Fruit fly (Drosophila melanogaster): ENCODE measurements around the gene CG11262.
A peak's percentile ranks its signal among the peaks of the same experiment; 100 is the strongest.

CG11262 gene

DNA sequence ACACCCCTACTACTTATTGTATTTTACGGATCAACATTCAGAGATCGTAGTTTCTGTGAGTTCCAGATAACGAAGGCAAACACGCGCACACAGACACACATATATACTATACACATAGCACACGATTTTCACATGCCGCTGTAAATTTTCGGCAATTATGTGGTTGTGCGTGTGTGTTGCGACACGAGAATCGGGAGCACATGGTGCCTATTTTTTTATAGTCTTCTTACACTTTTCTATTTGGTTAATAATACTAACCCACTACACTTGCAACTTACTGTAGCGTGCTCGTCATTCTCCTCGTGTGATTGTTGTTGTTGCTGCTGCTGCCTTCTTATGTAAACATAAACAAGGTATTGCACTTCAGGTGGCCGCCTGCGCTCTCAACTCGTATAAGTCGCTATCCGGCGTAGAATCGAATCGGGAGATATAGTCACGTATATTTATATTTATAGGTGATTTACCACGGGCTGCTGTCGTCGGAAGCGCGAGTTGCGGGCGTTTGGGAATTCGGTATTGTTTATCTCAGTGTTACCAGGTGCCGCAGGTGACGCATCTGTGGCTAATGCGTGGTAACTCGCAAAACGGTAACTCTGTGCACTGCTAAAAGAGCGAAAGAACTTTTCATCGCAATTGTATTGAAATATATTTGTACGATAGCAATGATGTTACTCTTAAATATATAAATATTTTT is 27.4 kb downstream of the CG11262 start, which contains the start of gene Adk2:
TSS of gene Adk2 (minus strand) at position 529 of the 694 bp plus-strand sequence.
- TF ChIP-seq CG8478 (optimal IDR thresholded peaks at IDR 0.05): no peak
- no peak for TF ChIP-seq CTCF (optimal IDR thresholded peaks at IDR 0.05)

DNA sequence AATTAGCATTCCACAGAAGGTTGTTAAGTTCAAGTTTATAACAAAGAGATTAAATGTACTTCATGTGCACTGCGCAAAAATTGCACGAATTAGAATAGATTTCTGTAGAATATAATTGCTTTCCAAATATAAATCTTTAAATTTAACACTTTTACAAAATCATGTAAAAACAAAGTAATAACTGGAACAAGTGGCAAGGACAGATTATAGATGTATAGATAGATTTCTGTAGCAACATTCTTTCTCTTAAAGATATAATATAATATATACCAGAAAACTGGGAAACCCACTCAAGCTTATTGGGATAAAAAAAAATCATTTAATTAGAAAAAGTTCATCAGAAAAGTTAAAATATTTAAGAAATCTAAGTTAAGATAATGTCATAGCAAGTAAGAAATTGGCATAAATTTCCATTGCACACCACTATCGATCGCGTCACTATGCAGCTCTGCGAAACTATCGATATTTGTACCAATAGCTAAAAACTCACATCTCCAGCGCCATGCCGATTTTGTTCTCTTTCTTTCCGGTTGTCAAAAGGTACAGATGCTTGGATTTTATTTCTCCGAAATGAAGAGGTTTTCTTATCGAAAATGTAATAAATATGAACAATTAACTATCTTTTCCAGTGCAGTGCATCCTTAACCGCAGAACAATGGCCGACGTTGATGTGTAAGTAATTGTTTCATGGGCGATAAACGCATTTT is 28.1 kb downstream of the CG11262 start, which contains the start of gene RpS12:
TSS of gene RpS12 (plus strand) at position 499 of the 707 bp plus-strand sequence.
- no peak for TF ChIP-seq CG8478 (optimal IDR thresholded peaks at IDR 0.05)
- TF ChIP-seq CTCF (optimal IDR thresholded peaks at IDR 0.05): no peak

DNA sequence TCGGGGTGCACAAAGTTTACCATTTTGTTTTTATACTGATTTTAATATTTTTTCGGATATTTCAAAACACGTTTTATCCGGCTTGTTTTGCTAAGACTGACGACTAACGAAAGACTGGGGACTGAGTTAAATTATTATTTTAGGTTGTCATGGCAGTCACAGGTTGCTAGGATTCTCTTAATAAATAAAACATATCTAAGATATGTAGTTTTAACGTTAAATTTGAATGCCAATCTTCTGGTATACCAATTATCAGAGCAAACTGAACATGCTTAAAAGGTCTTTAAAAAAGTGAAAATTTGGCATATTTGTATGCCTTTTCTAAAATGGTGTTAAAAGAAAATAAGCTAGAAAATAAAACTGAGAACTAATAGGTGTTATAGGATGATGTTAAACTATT is 31.4 kb downstream of the CG11262 start, which contains the start of gene Zmynd10:
TSS of gene Zmynd10 (minus strand) at position 101 of the 400 bp plus-strand sequence.
- TF ChIP-seq CG8478 (optimal IDR thresholded peaks at IDR 0.05): no peak
- TF ChIP-seq CTCF (optimal IDR thresholded peaks at IDR 0.05): no peak

DNA sequence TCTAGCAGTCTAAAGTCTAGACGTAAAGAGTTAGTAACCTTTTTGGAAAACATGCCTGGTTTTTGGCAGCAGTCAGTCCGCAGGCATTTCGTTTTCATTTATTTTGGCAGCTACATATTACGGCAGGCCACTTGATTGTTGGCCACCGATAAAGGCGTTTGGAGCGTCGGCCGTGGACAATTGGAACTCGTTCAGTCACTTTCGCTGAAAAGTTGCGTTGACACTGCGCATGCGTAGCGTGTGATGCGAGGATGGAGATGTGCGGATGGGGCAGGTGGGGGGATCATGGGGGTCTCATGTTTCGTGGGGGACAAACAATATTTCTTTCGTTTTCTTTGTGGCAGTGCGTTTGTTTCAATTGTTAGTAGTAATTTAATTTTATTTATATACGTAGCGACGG is 31.9 kb downstream of the CG11262 start:
- TF ChIP-seq CG8478 (optimal IDR thresholded peaks at IDR 0.05): no peak
- no peak for TF ChIP-seq CTCF (optimal IDR thresholded peaks at IDR 0.05)

DNA sequence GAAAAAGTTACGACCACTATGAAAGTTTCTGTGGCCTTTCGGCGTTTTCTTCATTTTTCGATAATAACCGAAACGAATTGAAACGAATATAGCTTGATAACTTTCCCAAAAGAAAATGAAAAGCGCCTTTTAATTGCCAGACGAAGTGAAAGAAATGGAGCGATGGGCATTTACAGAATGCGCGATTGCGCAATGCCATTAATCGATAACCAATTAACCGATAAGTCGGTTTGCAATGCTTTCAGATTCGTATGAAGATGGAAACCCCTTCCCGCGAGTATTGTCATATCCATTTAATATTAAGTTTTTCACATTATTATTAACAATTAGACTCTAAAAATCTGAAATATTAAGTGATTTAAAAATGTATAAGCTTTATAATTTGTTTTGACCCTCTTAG is 32.4 kb downstream of the CG11262 start:
- no peak for TF ChIP-seq CTCF (optimal IDR thresholded peaks at IDR 0.05)
- TF ChIP-seq CG8478 (optimal IDR thresholded peaks at IDR 0.05): no peak

DNA sequence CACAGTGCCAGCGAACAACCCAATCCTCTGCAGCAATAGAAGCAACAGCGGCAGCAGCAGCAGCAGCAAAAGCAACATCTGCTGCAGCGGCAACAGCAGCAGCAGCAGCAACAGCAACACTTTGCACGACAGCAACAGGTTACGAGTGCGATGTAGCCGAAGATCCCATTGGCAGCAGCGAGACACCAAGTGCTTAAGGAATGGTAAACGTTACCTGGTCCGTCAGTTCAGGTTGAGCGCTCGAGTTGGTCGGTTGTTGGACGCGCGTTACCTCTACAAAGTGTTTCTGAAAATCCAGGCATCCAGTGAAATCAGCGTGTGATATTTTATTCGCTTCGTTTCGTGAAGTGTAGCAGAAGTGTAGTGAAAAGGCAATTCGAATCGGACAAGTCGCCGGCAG is 33.8 kb downstream of the CG11262 start, which contains the start of gene CG17672:
TSS of gene CG17672 (plus strand) at position 223 of the 400 bp plus-strand sequence.
- TF ChIP-seq CG8478 (optimal IDR thresholded peaks at IDR 0.05) (no peak), CTCF (optimal IDR thresholded peaks at IDR 0.05) (no peak)

DNA sequence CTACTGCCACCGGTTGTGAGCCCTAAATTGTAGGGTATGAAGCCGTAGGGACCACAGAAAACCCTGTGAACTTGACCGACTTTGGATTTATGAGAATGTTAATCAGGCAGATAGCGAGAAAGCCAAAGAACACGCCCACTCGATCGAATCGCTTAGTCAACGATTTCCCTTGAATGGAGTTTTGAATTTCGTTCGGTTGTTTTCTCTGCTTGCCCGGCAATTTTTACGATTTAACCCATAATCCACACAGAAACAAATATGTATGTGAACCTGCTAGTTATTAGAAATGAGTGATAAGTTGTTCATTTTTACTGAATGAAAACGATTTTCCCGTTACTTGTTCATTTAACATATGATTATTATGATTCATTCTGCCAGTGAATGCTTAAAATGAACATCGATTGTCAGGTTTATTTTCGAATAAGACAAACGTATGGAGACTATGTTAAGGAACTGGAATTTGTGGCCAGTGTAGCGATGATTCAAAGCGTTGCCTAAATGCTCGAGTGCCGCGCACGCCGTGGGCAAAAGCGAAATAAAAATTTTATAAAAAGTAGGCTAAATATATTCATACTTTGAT is 35.2 kb downstream of the CG11262 start:
- TF ChIP-seq CTCF (optimal IDR thresholded peaks at IDR 0.05): no peak
- TF ChIP-seq CG8478 (optimal IDR thresholded peaks at IDR 0.05): no peak

DNA sequence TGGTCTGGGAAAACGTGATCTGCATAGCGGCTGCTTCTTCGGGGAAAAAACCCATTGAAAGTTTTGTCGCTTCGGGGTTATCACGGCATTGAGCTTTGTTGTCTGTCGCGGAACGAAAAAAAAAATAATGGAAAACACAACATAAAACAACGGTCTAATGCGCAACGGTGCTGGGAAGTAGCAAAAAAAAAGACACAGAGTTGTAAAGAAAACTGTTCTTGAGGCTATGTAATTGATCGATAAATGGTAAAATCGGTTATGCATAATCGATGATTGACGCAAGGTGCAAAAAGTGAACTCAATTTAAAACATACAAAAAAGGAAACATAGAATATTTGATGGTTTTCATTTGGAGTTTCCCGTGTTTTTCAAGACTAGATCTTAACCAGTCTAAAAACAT is 36.4 kb downstream of the CG11262 start:
- no peak for TF ChIP-seq CTCF (optimal IDR thresholded peaks at IDR 0.05)
- TF ChIP-seq CG8478 (optimal IDR thresholded peaks at IDR 0.05): no peak

DNA sequence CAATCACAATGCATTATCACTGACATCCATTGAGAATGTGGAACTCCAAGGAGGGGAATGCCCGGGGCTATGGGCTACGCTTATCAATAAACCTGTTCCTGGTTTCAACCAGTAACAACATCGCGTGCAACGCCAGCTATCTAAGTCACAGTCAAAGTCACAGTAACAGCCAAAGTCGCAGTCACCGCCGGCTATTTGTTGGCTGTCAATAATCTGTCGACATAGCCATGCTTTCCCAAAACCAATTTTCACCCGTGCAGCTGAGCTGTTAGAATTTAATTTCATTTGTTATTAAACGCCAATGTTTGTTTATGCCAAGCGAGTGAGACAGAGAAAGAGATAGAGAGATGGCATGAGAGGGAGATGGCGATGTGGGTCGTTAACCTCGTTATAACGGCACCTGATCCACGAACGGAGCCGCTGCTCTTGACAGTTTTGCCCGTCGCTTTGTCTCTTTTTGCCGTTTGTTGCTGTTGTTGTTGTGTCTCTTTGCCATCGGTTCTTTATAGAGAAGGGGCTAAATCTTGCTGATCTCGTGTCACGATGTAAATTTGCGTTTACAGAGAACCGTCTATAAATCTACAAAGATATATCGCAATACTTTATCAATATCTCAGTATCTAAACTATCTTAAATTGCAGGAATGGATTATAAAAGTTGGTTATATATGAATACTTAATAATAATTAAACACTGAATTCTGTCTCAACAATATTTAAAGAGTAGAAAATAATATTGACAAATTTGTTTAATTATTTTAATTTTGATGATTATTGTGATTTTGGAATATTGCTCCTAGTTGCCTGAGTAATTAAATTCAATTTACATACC is 37.4 kb downstream of the CG11262 start:
- TF ChIP-seq CTCF (optimal IDR thresholded peaks at IDR 0.05) (no peak), CG8478 (optimal IDR thresholded peaks at IDR 0.05) (no peak)

DNA sequence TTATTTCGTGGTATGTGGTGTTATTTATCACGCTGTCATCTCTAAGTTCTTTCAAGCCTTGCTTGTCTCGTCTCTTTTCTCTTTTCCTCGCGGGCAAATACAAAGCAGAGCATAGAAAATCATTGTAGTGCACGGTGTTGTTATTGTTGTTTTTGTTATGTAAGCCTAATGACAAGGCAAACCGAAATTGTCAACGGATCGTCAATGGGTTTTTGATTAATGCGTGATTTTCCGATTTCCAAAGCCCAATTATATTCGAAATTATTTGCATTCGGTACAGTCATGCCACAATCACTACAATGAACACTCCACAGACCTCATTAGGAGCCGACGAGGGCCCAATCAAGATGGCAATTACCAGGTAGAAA is 38.0 kb downstream of the CG11262 start:
- TF ChIP-seq CTCF (optimal IDR thresholded peaks at IDR 0.05) (no peak), CG8478 (optimal IDR thresholded peaks at IDR 0.05) (no peak)

DNA sequence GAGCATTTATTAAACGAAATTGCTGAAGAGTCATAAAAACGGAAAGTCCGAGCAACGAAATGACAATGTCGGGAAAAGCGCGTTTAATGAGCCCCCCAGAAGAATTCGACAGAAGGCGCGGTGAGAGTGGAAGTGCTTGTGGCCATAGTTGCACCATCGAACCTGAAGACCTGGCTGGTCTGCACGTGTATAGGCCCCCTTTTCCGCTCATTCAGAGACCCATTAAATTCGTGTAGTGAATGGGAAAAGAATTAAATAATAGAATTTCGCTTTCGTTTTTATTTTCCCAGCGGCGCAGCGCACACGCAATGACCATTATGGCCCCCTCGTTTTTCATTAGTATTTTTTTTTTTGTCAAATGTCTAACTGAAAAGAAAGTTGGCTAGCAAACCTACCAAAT is 38.4 kb downstream of the CG11262 start:
- TF ChIP-seq CTCF (optimal IDR thresholded peaks at IDR 0.05) (no peak), CG8478 (optimal IDR thresholded peaks at IDR 0.05) (no peak)

DNA sequence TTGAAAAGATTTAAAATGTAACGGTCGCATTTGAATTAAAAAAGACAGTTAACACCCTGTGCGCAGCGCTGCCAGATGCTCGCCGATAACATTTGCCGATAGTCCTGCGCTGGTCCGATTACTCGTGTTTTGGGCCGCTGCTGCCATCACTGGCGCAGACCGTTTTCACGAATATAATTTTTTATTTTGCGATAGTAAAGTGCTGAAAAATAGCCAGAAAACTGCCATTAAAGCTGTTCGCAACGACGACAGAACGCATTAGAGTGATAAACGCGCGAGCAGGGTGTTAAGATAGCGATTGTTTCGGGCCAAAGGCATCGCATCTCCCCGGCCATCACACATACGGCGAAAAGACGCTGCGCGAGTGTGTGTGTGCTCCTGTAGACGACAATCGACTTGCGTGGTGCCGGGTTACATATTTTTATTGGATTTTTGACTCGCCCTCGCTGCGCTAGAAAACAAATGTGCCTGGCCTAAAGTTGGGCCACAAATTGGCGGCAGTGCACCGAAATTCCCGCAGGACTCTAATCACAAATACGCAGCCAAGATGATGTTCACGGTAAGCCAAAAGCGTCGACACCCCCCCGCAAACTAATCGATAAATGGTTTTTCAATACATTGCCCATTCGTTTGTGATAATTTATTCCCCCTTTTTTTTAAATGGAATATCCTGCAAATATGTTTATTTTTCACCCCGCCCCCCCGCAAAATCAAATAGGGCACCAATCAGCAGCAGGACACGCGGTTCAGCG is 41.9 kb downstream of the CG11262 start, which contains the start of gene Srrm1:
TSS of gene Srrm1 (plus strand) at position 116 of the 752 bp plus-strand sequence.
- TF ChIP-seq CTCF (optimal IDR thresholded peaks at IDR 0.05) (peak; percentile 21 to 55), CG8478 (optimal IDR thresholded peaks at IDR 0.05) (no peak)

DNA sequence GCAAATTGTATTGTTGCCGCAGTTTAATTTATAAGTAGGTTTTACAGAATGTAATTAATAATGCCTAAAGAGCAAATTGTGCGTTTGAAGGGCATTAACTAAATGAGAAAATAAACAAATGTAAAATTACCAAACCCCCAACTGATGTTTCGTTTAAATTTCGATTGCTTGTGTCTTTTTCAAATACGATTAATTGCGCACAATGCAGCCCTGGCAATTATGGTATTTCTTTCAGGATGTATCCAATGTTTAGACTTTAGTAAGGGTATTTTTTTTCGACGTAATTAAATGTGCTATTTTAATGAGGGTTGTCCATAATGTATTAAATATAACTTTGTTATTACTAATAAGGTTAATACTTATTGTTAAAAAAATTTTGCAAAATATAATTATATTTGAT is 45.9 kb downstream of the CG11262 start:
- TF ChIP-seq CTCF (optimal IDR thresholded peaks at IDR 0.05): no peak
- no peak for TF ChIP-seq CG8478 (optimal IDR thresholded peaks at IDR 0.05)
